Fruit fly (Drosophila melanogaster): Measurements from ENCODE around the gene CG43373.

The CG43373 gene

dm6 chr3L:16494651-16495074 is 48.5 kb downstream of the CG43373 start (continued):
- TF ChIP-seq fd3F (GFP tag; optimal IDR thresholded peaks at IDR 0.05) (peak; percentile 19), pb (GFP tag; optimal IDR thresholded peaks at IDR 0.05) (no peak), sens (GFP tag) (peak; percentile 90), HHEX (GFP tag; optimal IDR thresholded peaks at IDR 0.05) (peak; percentile 2), ttk (GFP tag; IDR thresholded peaks at IDR 0.05) (0 out of 2 replicates have a peak, but pooled peaks have one; percentile 9), CG11504 (tag; optimal IDR thresholded peaks at IDR 0.05) (peak; percentile 50), Dek (tag; optimal IDR thresholded peaks at IDR 0.05) (peak; percentile 17), CG2202 (tag; optimal IDR thresholded peaks at IDR 0.05) (no peak), ATbp (GFP tag; optimal IDR thresholded peaks at IDR 0.05) (peak; percentile 53), CG12299 (tag; optimal IDR thresholded peaks at IDR 0.05) (peak; percentile 29), Blimp-1 (GFP tag; optimal IDR thresholded peaks at IDR 0.05) (peak; percentile 9), eyg (GFP tag; optimal IDR thresholded peaks at IDR 0.05) (peak; percentile 37), CG3065 (GFP tag; optimal IDR thresholded peaks at IDR 0.05) (no peak), caup (GFP tag; optimal IDR thresholded peaks at IDR 0.05; ENCODE audit: severe bottlenecking) (peak; percentile 39), Fer1 (GFP tag; optimal IDR thresholded peaks at IDR 0.05) (peak; percentile 9), CG10274 (GFP tag; optimal IDR thresholded peaks at IDR 0.05) (peak; percentile 20), CG18599 (GFP tag; optimal IDR thresholded peaks at IDR 0.05) (peak; percentile 32), HLH54F (GFP tag; optimal IDR thresholded peaks at IDR 0.05) (peak; percentile 5), BtbVII (GFP tag; optimal IDR thresholded peaks at IDR 0.05) (peak; percentile 25), Meics (GFP tag; optimal IDR thresholded peaks at IDR 0.05) (peak; percentile 20), Asciz (GFP tag; optimal IDR thresholded peaks at IDR 0.05) (peak; percentile 29), onecut (GFP tag; IDR thresholded peaks at IDR 0.05) (peak; percentile 50), CHES-1-like (GFP tag; optimal IDR thresholded peaks at IDR 0.05) (peak; percentile 6), CG12219 (GFP tag; optimal IDR thresholded peaks at IDR 0.05) (no peak), CG4328 (GFP tag; optimal IDR thresholded peaks at IDR 0.05) (no peak), org-1 (GFP tag; optimal IDR thresholded peaks at IDR 0.05) (no peak), Med (GFP tag) (peak; percentile 79), Elba2 (GFP tag; optimal IDR thresholded peaks at IDR 0.05) (no peak), CG8478 (optimal IDR thresholded peaks at IDR 0.05) (no peak), CG10543 (GFP tag; optimal IDR thresholded peaks at IDR 0.05) (peak; percentile 40), CG9932 (GFP tag; IDR thresholded peaks at IDR 0.05) (peak; percentile 23; the same call in 1 of the 2 replicates), CG17361 (GFP tag; IDR thresholded peaks at IDR 0.05) (peak; percentile 69; the same call in 2 of the 3 replicates), Rfx (GFP tag; IDR thresholded peaks at IDR 0.05) (peak; percentile 10; the same call in 1 of the 2 replicates), shn (GFP tag; optimal IDR thresholded peaks at IDR 0.05) (peak; percentile 0), tio (GFP tag; optimal IDR thresholded peaks at IDR 0.05) (peak; percentile 4), CG10979 (tag; optimal IDR thresholded peaks at IDR 0.05) (peak; percentile 16), CG8290 (GFP tag; optimal IDR thresholded peaks at IDR 0.05) (no peak), CG8290 (tag; optimal IDR thresholded peaks at IDR 0.05) (peak in 1 of 2 experiments; percentile 52), odd (GFP tag; optimal IDR thresholded peaks at IDR 0.05) (peak; percentile 39), CG7271 (tag; optimal IDR thresholded peaks at IDR 0.05) (no peak), CG5180 (GFP tag; optimal IDR thresholded peaks at IDR 0.05) (peak; percentile 20), bab2 (GFP tag; optimal IDR thresholded peaks at IDR 0.05) (peak; percentile 18), CG17359 (tag; optimal IDR thresholded peaks at IDR 0.05) (peak; percentile 26), Sox100B (GFP tag; optimal IDR thresholded peaks at IDR 0.05) (peak; percentile 45), cwo (GFP tag; optimal IDR thresholded peaks at IDR 0.05) (peak; percentile 22), CG4404 (GFP tag; IDR thresholded peaks at IDR 0.05) (no peak), Eip74EF (GFP tag; optimal IDR thresholded peaks at IDR 0.05) (peak in 1 of 2 experiments; percentile 32), pho (GFP tag; optimal IDR thresholded peaks at IDR 0.05) (peak; percentile 21), CG15601 (tag; optimal IDR thresholded peaks at IDR 0.05) (peak; percentile 31), CG1647 (GFP tag; optimal IDR thresholded peaks at IDR 0.05) (peak; percentile 16)
